Worm (Caenorhabditis elegans): ENCODE results near the gene rpl-32.
A peak's percentile ranks its signal among the peaks of the same experiment; 100 is the strongest.

ce11 chrII:9061099-9061498 is 4.2 kb upstream of the rpl-32 start, which contains the start of gene T24B8.3:
- TF ChIP-seq unc-62 (GFP tag; optimal IDR thresholded peaks at IDR 0.05 in 1 of 2) (no peak), unc-62 (tag; optimal IDR thresholded peaks at IDR 0.05) (no peak), php-3 (GFP tag; IDR thresholded peaks at IDR 0.05) (no peak), dpl-1 (GFP tag; optimal IDR thresholded peaks at IDR 0.05) (peak; percentile 1), ZK546.5 (tag; optimal IDR thresholded peaks at IDR 0.05) (no peak)

Measured in whole organism, L4 larva.